Fruit fly (Drosophila melanogaster) whole organism, embryonic: ENCODE results near the gene CG32354.
A peak's percentile ranks its signal among the peaks of the same experiment; 100 is the strongest.

Source experiments
- Atf6 ChIP-seq: fragments of 200-800 bp; sonication (Bioruptor generic); IDR thresholded peaks from 2 replicates; pipeline ENCODE4 v1.3.6; 2022; ENCODE audit warnings: missing biosample characterization, missing genetic modification characterization
- CG14667 ChIP-seq: fragments of 200-800 bp; sonication (Bioruptor generic); IDR thresholded peaks from 2 replicates; pipeline ENCODE4 v1.3.6; 2022; ENCODE audit warnings: missing biosample characterization, missing genetic modification characterization
- CG15479 ChIP-seq: fragments of 200-800 bp; sonication (Bioruptor generic); optimal IDR thresholded peaks from 3 replicates; lab custom pipeline; 2019; ENCODE audit warnings: missing biosample characterization, mild to moderate bottlenecking, missing genetic modification characterization, moderate library complexity
- CG16863 ChIP-seq: fragments of 200-800 bp; sonication (Bioruptor generic); optimal IDR thresholded peaks from 3 replicates; lab custom pipeline; 2016; ENCODE audit warnings: missing biosample characterization, missing genetic modification characterization
- CG1792 ChIP-seq: fragments of 200-800 bp; sonication (Bioruptor generic); optimal IDR thresholded peaks from 2 replicates; lab custom pipeline; 2016; ENCODE audit warnings: missing biosample characterization, missing genetic modification characterization
- CG18476 ChIP-seq: fragments of 200-800 bp; sonication (Bioruptor generic); optimal IDR thresholded peaks from 2 replicates; lab custom pipeline; 2016; ENCODE audit warnings: missing biosample characterization, mild to moderate bottlenecking, missing genetic modification characterization
- CG2875 ChIP-seq: fragments of 200-800 bp; sonication (Bioruptor generic); optimal IDR thresholded peaks from 2 replicates; lab custom pipeline; 2017; ENCODE audit warnings: missing biosample characterization, mild to moderate bottlenecking, missing genetic modification characterization, missing genetic modification reagents
- CG30020 ChIP-seq: fragments of 200-800 bp; optimal IDR thresholded peaks from 2 replicates; lab custom pipeline; 2019; ENCODE audit warnings: missing biosample characterization, mild to moderate bottlenecking, missing genetic modification characterization, moderate library complexity
- CG4282 ChIP-seq: fragments of 200-800 bp; sonication (Bioruptor generic); optimal IDR thresholded peaks from 2 replicates; lab custom pipeline; 2016; ENCODE audit warnings: missing biosample characterization, missing genetic modification characterization
- CG4424 ChIP-seq: fragments of 200-800 bp; sonication (Bioruptor generic); optimal IDR thresholded peaks from 3 replicates; lab custom pipeline; 2016; ENCODE audit warnings: missing biosample characterization, missing genetic modification characterization
- CG5180 ChIP-seq: fragments of 200-800 bp; sonication (Bioruptor generic); optimal IDR thresholded peaks from 3 replicates; lab custom pipeline; 2017; ENCODE audit warnings: missing biosample characterization, missing genetic modification characterization, mild to moderate bottlenecking, moderate library complexity, missing genetic modification reagents
- CG5953 ChIP-seq: fragments of 200-800 bp; sonication (Bioruptor generic); IDR thresholded peaks from 2 replicates; pipeline ENCODE4 v1.3.6; 2022; ENCODE audit warnings: missing biosample characterization, missing genetic modification characterization
- CG6683 ChIP-seq: fragments of 200-800 bp; sonication (Bioruptor generic); optimal IDR thresholded peaks from 2 replicates; lab custom pipeline; 2017; ENCODE audit warnings: missing biosample characterization, mild to moderate bottlenecking, missing genetic modification characterization, missing genetic modification reagents
- CG6689 ChIP-seq: fragments of 200-800 bp; sonication (Bioruptor generic); IDR thresholded peaks from 2 replicates; pipeline ENCODE4 v1.3.6; 2022; ENCODE audit warnings: missing biosample characterization, missing genetic modification characterization
- CG6813 ChIP-seq: fragments of 200-800 bp; sonication (Bioruptor generic); optimal IDR thresholded peaks from 2 replicates; lab custom pipeline; 2017; ENCODE audit warnings: missing biosample characterization, missing genetic modification characterization, mild to moderate bottlenecking, moderate library complexity, missing genetic modification reagents
- CG8944 ChIP-seq: fragments of 200-800 bp; sonication (Bioruptor generic); optimal IDR thresholded peaks from 3 replicates; lab custom pipeline; 2016; ENCODE audit warnings: missing biosample characterization, missing genetic modification characterization
- CG9609 ChIP-seq: fragments of 200-800 bp; sonication (Bioruptor generic); optimal IDR thresholded peaks from 3 replicates; lab custom pipeline; 2016; ENCODE audit warnings: missing biosample characterization, missing genetic modification characterization
- CHES-1-like ChIP-seq: fragments of 200-800 bp; sonication (Bioruptor generic); optimal IDR thresholded peaks from 2 replicates; lab custom pipeline; 2016; ENCODE audit warnings: missing biosample characterization, missing genetic modification characterization
- CkIIα-i1 ChIP-seq: fragments of 200-800 bp; sonication (Bioruptor generic); IDR thresholded peaks from 2 replicates; pipeline ENCODE4 v1.3.6; 2022; ENCODE audit warnings: missing biosample characterization, missing genetic modification characterization
- Deaf1 ChIP-seq: fragments of 200-800 bp; optimal IDR thresholded peaks from 3 replicates; lab custom pipeline; 2019; ENCODE audit warnings: missing biosample characterization, mild to moderate bottlenecking, missing genetic modification characterization, moderate library complexity
- Dll ChIP-seq: fragments of 200-800 bp; sonication (Bioruptor generic); IDR thresholded peaks from 4 replicates; pipeline ENCODE4 v1.3.6; 2022; ENCODE audit warnings: missing biosample characterization, missing genetic modification characterization; ENCODE audit not compliant: partially characterized antibody
- Ets97D ChIP-seq: fragments of 200-800 bp; sonication (Bioruptor generic); optimal IDR thresholded peaks from 3 replicates; lab custom pipeline; 2016; ENCODE audit warnings: missing biosample characterization, missing genetic modification characterization
- Hr3 ChIP-seq: fragments of 200-800 bp; sonication (Bioruptor generic); optimal IDR thresholded peaks from 3 replicates; lab custom pipeline; 2016; ENCODE audit warnings: missing biosample characterization, missing genetic modification characterization
- Med ChIP-seq: fragments of 200-800 bp; sonication (Bioruptor generic); peaks from one replicate; lab custom pipeline; 2016; ENCODE audit warnings: missing biosample characterization, missing genetic modification characterization, mild to moderate bottlenecking, inconsistent platforms, moderate library complexity
- NfI ChIP-seq: fragments of 200-800 bp; sonication (Bioruptor generic); optimal IDR thresholded peaks from 3 replicates; lab custom pipeline; 2018; ENCODE audit warnings: missing biosample characterization, mild to moderate bottlenecking, missing genetic modification characterization, moderate library complexity
- Oli ChIP-seq: fragments of 200-800 bp; sonication (Bioruptor generic); optimal IDR thresholded peaks from 2 replicates; lab custom pipeline; 2018; ENCODE audit warnings: missing biosample characterization, mild to moderate bottlenecking, missing genetic modification characterization, moderate library complexity
- Sox100B ChIP-seq: fragments of 200-800 bp; sonication (Bioruptor generic); optimal IDR thresholded peaks from 3 replicates; lab custom pipeline; 2018; ENCODE audit warnings: missing biosample characterization, mild to moderate bottlenecking, missing genetic modification characterization
- Sry-δ ChIP-seq: fragments of 200-800 bp; sonication (Bioruptor generic); optimal IDR thresholded peaks from 2 replicates; lab custom pipeline; 2016; ENCODE audit warnings: missing biosample characterization, missing genetic modification characterization
- TFAM ChIP-seq: fragments of 200-800 bp; sonication (Bioruptor generic); optimal IDR thresholded peaks from 2 replicates; lab custom pipeline; 2017; ENCODE audit warnings: missing biosample characterization, missing genetic modification characterization, inconsistent platforms
- Vsx1 ChIP-seq: fragments of 200-800 bp; sonication (Bioruptor generic); optimal IDR thresholded peaks from 2 replicates; lab custom pipeline; 2017; ENCODE audit warnings: missing biosample characterization, mild to moderate bottlenecking, missing genetic modification characterization, missing genetic modification reagents
- Xbp1 ChIP-seq: fragments of 200-800 bp; sonication (Bioruptor generic); optimal IDR thresholded peaks from 3 replicates; lab custom pipeline; 2016; ENCODE audit warnings: missing biosample characterization, mild to moderate bottlenecking, missing genetic modification characterization
- abd-A ChIP-seq: fragments of 200-800 bp; sonication (Bioruptor generic); optimal IDR thresholded peaks from 3 replicates; lab custom pipeline; 2019; ENCODE audit warnings: missing biosample characterization, mild to moderate bottlenecking, missing genetic modification characterization, moderate library complexity
- amos ChIP-seq: fragments of 200-800 bp; sonication (Bioruptor generic); IDR thresholded peaks from 2 replicates; pipeline ENCODE4 v1.3.6; 2022; ENCODE audit warnings: missing biosample characterization, missing genetic modification characterization; ENCODE audit not compliant: partially characterized antibody
- ash1 ChIP-seq: fragments of 200-800 bp; sonication (Bioruptor generic); optimal IDR thresholded peaks from 2 replicates; lab custom pipeline; 2018; ENCODE audit warnings: missing biosample characterization, mild to moderate bottlenecking, missing genetic modification characterization
- cad ChIP-seq: fragments of >200 bp; optimal IDR thresholded peaks from 2 replicates; lab custom pipeline; 2017; ENCODE audit warnings: missing biosample characterization, missing genetic modification characterization
- crol ChIP-seq: fragments of 200-800 bp; sonication (Bioruptor generic); IDR thresholded peaks from 2 replicates; pipeline ENCODE4 v1.3.6; 2022; ENCODE audit warnings: missing biosample characterization, missing genetic modification characterization
- dm ChIP-seq: fragments of 200-800 bp; sonication (Bioruptor generic); optimal IDR thresholded peaks from 3 replicates; lab custom pipeline; 2016; ENCODE audit warnings: missing biosample characterization, missing genetic modification characterization
- jumu ChIP-seq: fragments of 200-800 bp; sonication (Bioruptor generic); optimal IDR thresholded peaks from 3 replicates; lab custom pipeline; 2016; ENCODE audit warnings: missing biosample characterization, missing genetic modification characterization
- ken ChIP-seq: fragments of 200-800 bp; sonication (Bioruptor generic); IDR thresholded peaks from 3 replicates; pipeline ENCODE4 v1.3.6; 2022; ENCODE audit warnings: missing biosample characterization, missing genetic modification characterization
- lov ChIP-seq, 2 experiments: fragments of 200-800 bp in 1 of 2; fragments of >200 bp in 1 of 2; sonication (Bioruptor generic) in 1 of 2; IDR thresholded peaks in 1 of 2; optimal IDR thresholded peaks in 1 of 2; 2 replicates in 1 of 2; 3 replicates in 1 of 2; pipeline versions ENCODE4 v1.3.6 to Lab custom; 2017 to 2022; ENCODE audit warnings: missing biosample characterization in 1 of 2, missing genetic modification characterization in 1 of 2
- luna ChIP-seq: fragments of 200-800 bp; sonication (Bioruptor generic); optimal IDR thresholded peaks from 2 replicates; lab custom pipeline; 2016; ENCODE audit warnings: missing biosample characterization, missing genetic modification characterization
- peb ChIP-seq: fragments of 200-800 bp; sonication (Bioruptor generic); IDR thresholded peaks from 2 replicates; pipeline ENCODE4 v1.3.6; 2022; ENCODE audit warnings: missing biosample characterization, missing genetic modification characterization
- pfk ChIP-seq: fragments of 200-800 bp; sonication (Bioruptor generic); optimal IDR thresholded peaks from 2 replicates; lab custom pipeline; 2018; ENCODE audit warnings: missing biosample characterization, mild to moderate bottlenecking, missing genetic modification characterization, moderate library complexity
- pum ChIP-seq: fragments of 200-800 bp; sonication (Bioruptor generic); optimal IDR thresholded peaks from 2 replicates; lab custom pipeline; 2016; ENCODE audit warnings: missing biosample characterization, missing genetic modification characterization
- salm ChIP-seq: fragments of 200-800 bp; sonication (Bioruptor generic); optimal IDR thresholded peaks from 2 replicates; lab custom pipeline; 2018; ENCODE audit warnings: missing biosample characterization, mild to moderate bottlenecking, missing genetic modification characterization
- scrt ChIP-seq: fragments of 200-800 bp; sonication (Bioruptor generic); optimal IDR thresholded peaks from 2 replicates; lab custom pipeline; 2018; ENCODE audit warnings: missing biosample characterization, mild to moderate bottlenecking, missing genetic modification characterization, moderate library complexity
- sima ChIP-seq: fragments of 200-800 bp; sonication (Bioruptor generic); optimal IDR thresholded peaks from 2 replicates; lab custom pipeline; 2016; ENCODE audit warnings: missing biosample characterization, missing genetic modification characterization
- ssp ChIP-seq: fragments of 200-800 bp; sonication (Bioruptor generic); IDR thresholded peaks from 2 replicates; pipeline ENCODE4 v1.3.6; 2022; ENCODE audit warnings: missing biosample characterization, missing genetic modification characterization

The CG32354 gene

DNA sequence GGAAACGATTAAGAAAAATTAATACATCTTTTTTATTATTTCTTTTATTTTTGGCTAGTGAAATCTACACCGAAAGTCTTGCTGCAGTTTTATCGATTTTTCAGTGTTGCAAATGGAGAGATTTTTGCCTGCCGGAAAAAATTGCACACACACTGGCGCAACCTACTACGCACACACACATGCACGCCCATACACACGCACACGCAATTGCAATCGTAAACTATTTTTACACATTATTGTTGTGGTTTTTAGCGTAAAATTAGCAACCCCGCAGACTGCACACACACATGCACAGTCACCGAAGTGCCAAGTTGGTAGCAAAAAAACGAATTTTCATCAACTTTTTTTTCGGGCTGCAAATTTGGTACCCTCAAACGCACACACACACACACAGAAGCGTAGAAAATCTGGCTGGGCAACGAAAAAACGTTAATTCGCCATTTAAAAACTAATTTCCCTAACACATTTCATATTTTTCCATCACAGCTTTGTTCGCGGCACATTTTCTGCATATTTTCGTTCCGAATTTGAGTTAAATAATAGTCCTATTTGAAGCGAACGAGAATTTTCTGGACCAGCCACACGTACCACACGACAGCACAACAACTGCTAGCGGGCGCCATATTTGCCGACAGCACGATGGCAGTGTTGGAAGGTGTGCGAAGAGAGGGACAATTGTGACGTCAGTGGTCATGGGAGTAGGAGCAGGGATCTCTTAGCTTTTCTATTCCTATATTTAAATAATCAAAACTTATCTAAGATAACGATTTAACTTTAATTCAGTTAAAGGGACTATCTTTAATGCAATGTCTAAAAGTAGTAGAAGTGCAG is 20.0 kb upstream of the CG32354 start, which contains the start of gene Unr (continued):
- TF ChIP-seq CG6813 (GFP tag; lab: Kevin White, UChicago) (peak; percentile 76), CG4282 (peak; percentile 58), Deaf1 (peak; percentile 65), CG2875 (GFP tag; lab: Kevin White, UChicago) (peak; percentile 66), crol (GFP tag; lab: Robert Waterston, UW) (no peak), Vsx1 (peak; percentile 18), CG16863 (GFP tag; lab: Kevin White, UChicago) (peak; percentile 63), ssp (GFP tag; lab: Robert Waterston, UW) (peak; percentile 50; the same call in 1 of the 2 replicates), CG6689 (GFP tag; lab: Robert Waterston, UW) (peak; percentile 74), scrt (GFP tag; lab: Kevin White, UChicago) (peak; percentile 57), peb (GFP tag; lab: Robert Waterston, UW) (0 out of 2 replicates have a peak, but pooled peaks have one; percentile 38), lov (optimal IDR thresholded peaks at IDR 0.05; lab: Kevin White, UChicago) (no peak), lov (GFP tag; IDR thresholded peaks at IDR 0.05; lab: Robert Waterston, UW) (peak; percentile 74; the same call in 1 of the 3 replicates), ken (peak; percentile 86; the same call in 1 of the 3 replicates), luna (GFP tag; lab: Kevin White, UChicago) (peak; percentile 55), CG8944 (peak; percentile 72), TFAM (GFP tag; lab: Kevin White, UChicago) (peak; percentile 27), Xbp1 (GFP tag; lab: Kevin White, UChicago) (peak; percentile 87), CHES-1-like (peak; percentile 83), abd-A (no peak), amos (GFP tag; lab: Robert Waterston, UW) (no peak; the same call in 1 of the 2 replicates), CG14667 (no peak; the same call in 1 of the 2 replicates), CG18476 (peak; percentile 67), cad (GFP tag; lab: Kevin White, UChicago) (no peak), Sry-δ (GFP tag; lab: Kevin White, UChicago) (peak; percentile 36), Hr3 (peak; percentile 68), NfI (GFP tag; lab: Kevin White, UChicago) (peak; percentile 84), CG30020 (peak; percentile 8), Dll (no peak), pum (GFP tag; lab: Kevin White, UChicago) (peak; percentile 81), CG1792 (GFP tag; lab: Kevin White, UChicago) (peak; percentile 65), CG15479 (GFP tag; lab: Kevin White, UChicago) (peak; percentile 73), Sox100B (peak; percentile 65), Oli (tag; lab: Kevin White, UChicago) (peak; percentile 45), pfk (GFP tag; lab: Kevin White, UChicago) (peak; percentile 21), sima (GFP tag; lab: Kevin White, UChicago) (peak; percentile 5), CG6683 (no peak), Ets97D (GFP tag; lab: Kevin White, UChicago) (peak; percentile 83), ash1 (peak; percentile 75), jumu (peak; percentile 81), CG4424 (GFP tag; lab: Kevin White, UChicago) (peak; percentile 83), salm (tag; lab: Kevin White, UChicago) (peak; percentile 16), dm (GFP tag; lab: Kevin White, UChicago) (peak; percentile 69), CG5180 (peak; percentile 6), CkIIα-i1 (no peak), CG9609 (GFP tag; lab: Kevin White, UChicago) (peak; percentile 74), Atf6 (GFP tag; lab: Robert Waterston, UW) (peak; percentile 77), Med (GFP tag; lab: Kevin White, UChicago) (peak; percentile 99), CG5953 (GFP tag; lab: Robert Waterston, UW) (peak; percentile 76)
